Worm (Caenorhabditis elegans) whole organism, midembryonic: ENCODE measurements around the gene K10C2.8.

ENCODE experiments used
- T22C8.4 ChIP-seq: fragments of 200-800 bp; sonication (Bioruptor generic); IDR thresholded peaks from 2 replicates; pipeline ENCODE4 v1.3.6; 2022; ENCODE audit warnings: missing genetic modification characterization, missing compliant biosample characterization
- flt-1 ChIP-seq: fragments of 200-800 bp; sonication (Bioruptor generic); IDR thresholded peaks from 2 replicates; pipeline ENCODE4 v1.3.6; 2022; ENCODE audit warnings: missing genetic modification characterization, missing compliant biosample characterization
- klf-2 ChIP-seq: fragments of 200-800 bp; sonication (Bioruptor generic); conservative IDR thresholded peaks from 2 replicates; pipeline ENCODE4 v1.3.6; 2022; ENCODE audit warnings: missing genetic modification reagents, missing genetic modification characterization, missing compliant biosample characterization
- med-1 ChIP-seq: sonication (generic microtip); optimal IDR thresholded peaks from 2 replicates; lab custom pipeline; 2017; ENCODE audit warnings: missing genetic modification characterization, mild to moderate bottlenecking, missing compliant biosample characterization, antibody characterized with exemption, missing genetic modification reagents; ENCODE audit not compliant: insufficient read depth
- ref-1 ChIP-seq: fragments of 200-800 bp; sonication (Bioruptor generic); conservative IDR thresholded peaks from 2 replicates; pipeline ENCODE4 v1.3.6; 2022; ENCODE audit warnings: missing genetic modification reagents, missing genetic modification characterization, missing compliant biosample characterization
- ztf-29 ChIP-seq: fragments of 200-800 bp; sonication (Bioruptor generic); IDR thresholded peaks from 2 replicates; pipeline ENCODE4 v1.3.6; 2022; ENCODE audit warnings: missing genetic modification reagents, missing genetic modification characterization, missing compliant biosample characterization

DNA sequence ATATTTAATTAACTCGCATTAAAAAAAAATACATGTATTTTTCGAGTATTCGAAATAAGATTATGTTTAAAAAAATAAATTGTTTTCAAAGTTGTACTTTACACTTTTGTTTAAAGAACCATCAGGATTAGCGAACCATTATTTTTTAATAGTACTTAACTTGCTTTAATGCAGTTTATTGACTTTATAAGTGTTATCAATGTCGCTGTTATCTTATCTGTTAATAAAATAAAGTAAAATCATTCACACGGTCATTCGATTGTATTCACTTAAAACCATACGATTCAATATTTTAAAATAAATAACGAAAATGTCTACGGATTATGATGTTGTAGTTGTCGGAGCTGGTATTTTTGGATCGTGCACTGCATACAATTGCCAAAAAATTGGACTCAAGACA is 39.1 kb upstream of the K10C2.8 start, which contains the start of gene C15B12.1:
- no peak for TF ChIP-seq ref-1
- TF ChIP-seq med-1 (GFP tag; lab: Kevin White, UChicago), result no peak
- no peak for TF ChIP-seq ztf-29 (GFP tag; lab: Robert Waterston, UW)
- no peak for TF ChIP-seq flt-1 (GFP tag; lab: Robert Waterston, UW)
- no peak for TF ChIP-seq T22C8.4 (GFP tag; lab: Robert Waterston, UW)
- no peak for TF ChIP-seq klf-2
